Fruit fly (Drosophila melanogaster): Measurements from ENCODE around the gene rg.

Gene rg

dm6 chrX:5041525-5042454 lies 43.8 kb upstream of the rg start (continued):
- no peak for TF ChIP-seq Opbp (GFP tag; IDR thresholded peaks at IDR 0.05; ENCODE audit: partially characterized antibody)
- no peak for TF ChIP-seq CG2199 (GFP tag; IDR thresholded peaks at IDR 0.05)
- no peak for TF ChIP-seq inv (GFP tag; IDR thresholded peaks at IDR 0.05; ENCODE audit: partially characterized antibody)
- TF ChIP-seq CHES-1-like (GFP tag; optimal IDR thresholded peaks at IDR 0.05), result no peak
- TF ChIP-seq gce (GFP tag; IDR thresholded peaks at IDR 0.05), result peak; percentile 59; the same call in 1 of the 3 replicates
- no peak for TF ChIP-seq CG13287 (GFP tag; IDR thresholded peaks at IDR 0.05; ENCODE audit: partially characterized antibody)
- TF ChIP-seq yki (optimal IDR thresholded peaks at IDR 0.05), result no peak
- peak; percentile 55; the same call in 1 of the 2 replicates for TF ChIP-seq CG11085 (GFP tag; IDR thresholded peaks at IDR 0.05)
- TF ChIP-seq cato (GFP tag; optimal IDR thresholded peaks at IDR 0.05; ENCODE audit: borderline replicate concordance), result no peak
- TF ChIP-seq CG11504 (tag; optimal IDR thresholded peaks at IDR 0.05), result peak; percentile 80
- TF ChIP-seq Six4 (GFP tag; optimal IDR thresholded peaks at IDR 0.05), result peak; percentile 0
- TF ChIP-seq nom (GFP tag; optimal IDR thresholded peaks at IDR 0.05), result peak; percentile 31
- TF ChIP-seq CG18011 (GFP tag; optimal IDR thresholded peaks at IDR 0.05), result no peak
- peak; percentile 55 for TF ChIP-seq CG7556 (GFP tag; optimal IDR thresholded peaks at IDR 0.05)
- TF ChIP-seq lola (GFP tag; optimal IDR thresholded peaks at IDR 0.05), result no peak
- peak; percentile 41 for TF ChIP-seq CG1233 (GFP tag; optimal IDR thresholded peaks at IDR 0.05)
- 0 out of 2 replicates have a peak, but pooled peaks have one; percentile 38 for TF ChIP-seq danr (GFP tag; IDR thresholded peaks at IDR 0.05)
- no peak for TF ChIP-seq p53 (GFP tag; optimal IDR thresholded peaks at IDR 0.05)
- TF ChIP-seq CG12071 (GFP tag; optimal IDR thresholded peaks at IDR 0.05), result peak; percentile 34
- peak; percentile 72 for TF ChIP-seq lilli (GFP tag; optimal IDR thresholded peaks at IDR 0.05)
- peak; percentile 78; the same call in 2 of the 3 replicates for TF ChIP-seq ci (GFP tag; IDR thresholded peaks at IDR 0.05)
- peak; percentile 60 for TF ChIP-seq Hmr (GFP tag; optimal IDR thresholded peaks at IDR 0.05)
- no peak for TF ChIP-seq run (tag; optimal IDR thresholded peaks at IDR 0.05)
- no peak for TF ChIP-seq Mes4 (GFP tag; optimal IDR thresholded peaks at IDR 0.05)
- TF ChIP-seq tll (GFP tag; optimal IDR thresholded peaks at IDR 0.05), result no peak
- peak; percentile 55; the same call in 2 of the 3 replicates for TF ChIP-seq ken (GFP tag; IDR thresholded peaks at IDR 0.05)
- no peak for TF ChIP-seq zen (tag; optimal IDR thresholded peaks at IDR 0.05)
- TF ChIP-seq emc (GFP tag; optimal IDR thresholded peaks at IDR 0.05), result no peak
- no peak for TF ChIP-seq maf-S (GFP tag; optimal IDR thresholded peaks at IDR 0.05)
- no peak for TF ChIP-seq CG8765 (GFP tag; IDR thresholded peaks at IDR 0.05)
- no peak for TF ChIP-seq psq (GFP tag; optimal IDR thresholded peaks at IDR 0.05)
- no peak for TF ChIP-seq Tbp (GFP tag; optimal IDR thresholded peaks at IDR 0.05)
- TF ChIP-seq CG9932 (GFP tag; IDR thresholded peaks at IDR 0.05), result peak; percentile 86
- TF ChIP-seq trh (GFP tag; optimal IDR thresholded peaks at IDR 0.05), result peak; percentile 29
- TF ChIP-seq mld (GFP tag; IDR thresholded peaks at IDR 0.05; ENCODE audit: partially characterized antibody), result no peak
- TF ChIP-seq hkb (optimal IDR thresholded peaks at IDR 0.05), result no peak
- TF ChIP-seq hkb (GFP tag; IDR thresholded peaks at IDR 0.05), result peak; percentile 87
- TF ChIP-seq nmo (GFP tag; optimal IDR thresholded peaks at IDR 0.05), result peak; percentile 80
- TF ChIP-seq CG12942 (GFP tag; optimal IDR thresholded peaks at IDR 0.05), result peak; percentile 12
- TF ChIP-seq al (GFP tag; IDR thresholded peaks at IDR 0.05), result peak; percentile 80
- peak; percentile 13 for TF ChIP-seq CG15011 (GFP tag; optimal IDR thresholded peaks at IDR 0.05)
- TF ChIP-seq onecut (GFP tag; IDR thresholded peaks at IDR 0.05), result peak; percentile 37; the same call in 1 of the 2 replicates
- TF ChIP-seq CG6654 (GFP tag; optimal IDR thresholded peaks at IDR 0.05), result no peak
- no peak for TF ChIP-seq pzg (GFP tag; optimal IDR thresholded peaks at IDR 0.05)
- no peak for TF ChIP-seq CG9797 (GFP tag; optimal IDR thresholded peaks at IDR 0.05)
- TF ChIP-seq unpg (GFP tag; optimal IDR thresholded peaks at IDR 0.05), result peak; percentile 60
- TF ChIP-seq CG32772 (GFP tag; IDR thresholded peaks at IDR 0.05), result peak; percentile 78
- TF ChIP-seq Nf-YB (GFP tag; optimal IDR thresholded peaks at IDR 0.05), result peak; percentile 9

Measured in whole organism, embryonic.